Worm (Caenorhabditis elegans) whole organism, L4/young adult: Measurements from ENCODE around the gene Y38E10A.24.

Experiments used
- W03F9.2 ChIP-seq: fragments of 150-350 bp; optimal IDR thresholded peaks from 2 replicates; lab custom pipeline; 2014; ENCODE audit warnings: missing biosample characterization, missing genetic modification characterization
- dao-5 ChIP-seq: sonication (generic microtip); optimal IDR thresholded peaks from 2 replicates; lab custom pipeline; 2016; ENCODE audit warnings: missing genotype, missing genetic modification characterization, moderate library complexity, missing compliant biosample characterization
- him-1 ChIP-seq: sonication (generic microtip); optimal IDR thresholded peaks from 2 replicates; lab custom pipeline; 2016; ENCODE audit warnings: missing genotype, missing genetic modification reagents, missing genetic modification characterization, missing compliant biosample characterization

ce11 chrII:12670877-12671864, 7.7 kb upstream of the Y38E10A.24 start:
- no peak for TF ChIP-seq him-1 (tag; lab: Kevin White, UChicago)
- no peak for TF ChIP-seq dao-5
- TF ChIP-seq W03F9.2 (tag; lab: Kevin White, UChicago): no peak
